Worm (Caenorhabditis elegans): ENCODE results near the gene T01B7.5.

ce11 chrII:8668871-8669270 lies 47.8 kb upstream of the T01B7.5 start:
- TF ChIP-seq ref-1 (GFP tag; conservative IDR thresholded peaks at IDR 0.05) = no peak
- no peak for TF ChIP-seq cog-1 (tag; optimal IDR thresholded peaks at IDR 0.05)
- TF ChIP-seq ztf-23 (GFP tag; IDR thresholded peaks at IDR 0.05) = no peak
- no peak for TF ChIP-seq tab-1 (GFP tag; IDR thresholded peaks at IDR 0.05)
- TF ChIP-seq flt-1 (GFP tag; IDR thresholded peaks at IDR 0.05) = no peak
- TF ChIP-seq T22C8.4 (GFP tag; IDR thresholded peaks at IDR 0.05) = no peak
